Worm (Caenorhabditis elegans) whole organism, L1 larva: Measurements from ENCODE around the gene ephx-1.
A peak's percentile ranks its signal among the peaks of the same experiment; 100 is the strongest.

Experiments used
- C04F5.9 ChIP-seq: sonication (generic microtip); optimal IDR thresholded peaks from 2 replicates; lab custom pipeline; 2016; ENCODE audit warnings: missing genetic modification characterization, missing compliant biosample characterization
- C34B4.2 ChIP-seq: sonication (generic microtip); optimal IDR thresholded peaks from 2 replicates; lab custom pipeline; 2017; ENCODE audit warnings: mild to moderate bottlenecking, missing genetic modification characterization, missing compliant biosample characterization
- F16B12.6 ChIP-seq: fragments of 150-350 bp; optimal IDR thresholded peaks from 2 replicates; lab custom pipeline; 2014; ENCODE audit warnings: missing biosample characterization, missing genetic modification characterization
- aly-2 ChIP-seq: fragments of 150-350 bp; optimal IDR thresholded peaks from 2 replicates; lab custom pipeline; 2014; ENCODE audit warnings: missing biosample characterization, missing genetic modification characterization
- ceh-63 ChIP-seq: fragments of 200-800 bp; sonication (Bioruptor generic); optimal IDR thresholded peaks from 2 replicates; lab custom pipeline; 2018; ENCODE audit warnings: mild to moderate bottlenecking, missing genetic modification characterization, missing compliant biosample characterization
- ceh-8 ChIP-seq: fragments of 200-800 bp; sonication (Bioruptor generic); optimal IDR thresholded peaks from 2 replicates; lab custom pipeline; 2018; ENCODE audit warnings: mild to moderate bottlenecking, missing genetic modification characterization, moderate library complexity, missing compliant biosample characterization
- dpl-1 ChIP-seq, 3 experiments: fragments of 150-350 bp in 2 of 3; sonication (generic microtip) in 1 of 3; optimal IDR thresholded peaks; 2 replicates each; lab custom pipeline; 2014 to 2017; ENCODE audit warnings: missing biosample characterization in 3 of 3, missing genetic modification characterization in 3 of 3, missing genetic modification reagents in 3 of 3
- efl-1 ChIP-seq, 4 experiments: fragments of 150-350 bp; optimal IDR thresholded peaks in 3 of 4; peaks in 1 of 4; 1 replicate in 1 of 4; 2 replicates in 3 of 4; lab custom pipeline; 2014; ENCODE audit warnings: missing biosample characterization in 2 of 4, missing genetic modification characterization in 2 of 4, missing genetic modification reagents in 2 of 4
- elt-2 ChIP-seq: sonication (generic microtip); optimal IDR thresholded peaks from 2 replicates; lab custom pipeline; 2016; ENCODE audit warnings: missing genetic modification characterization, mild to moderate bottlenecking, inconsistent platforms, missing compliant biosample characterization, missing genetic modification reagents
- fkh-10 ChIP-seq: sonication (generic microtip); optimal IDR thresholded peaks from 2 replicates; lab custom pipeline; 2017; ENCODE audit warnings: missing biosample characterization, missing genetic modification reagents, missing genetic modification characterization
- fkh-8 ChIP-seq: sonication (generic microtip); optimal IDR thresholded peaks from 2 replicates; lab custom pipeline; 2016; ENCODE audit warnings: mild to moderate bottlenecking, missing genetic modification characterization, missing compliant biosample characterization
- hlh-17 ChIP-seq: fragments of 200-800 bp; sonication (Bioruptor generic); optimal IDR thresholded peaks from 2 replicates; lab custom pipeline; 2018; ENCODE audit warnings: missing genetic modification characterization, mild to moderate bottlenecking, missing compliant biosample characterization, moderate library complexity, borderline replicate concordance
- irx-1 ChIP-seq: sonication (generic microtip); optimal IDR thresholded peaks from 2 replicates; lab custom pipeline; 2016; ENCODE audit warnings: missing genetic modification characterization, missing compliant biosample characterization
- jun-1 ChIP-seq: fragments of 150-350 bp; optimal IDR thresholded peaks from 2 replicates; lab custom pipeline; 2014; ENCODE audit warnings: missing biosample characterization, missing genetic modification reagents, missing genetic modification characterization
- lin-14 ChIP-seq: fragments of 200-800 bp; sonication (Bioruptor generic); optimal IDR thresholded peaks from 2 replicates; lab custom pipeline; 2018; ENCODE audit warnings: mild to moderate bottlenecking, missing genetic modification characterization, moderate library complexity, missing compliant biosample characterization
- lin-15B ChIP-seq: fragments of 150-350 bp; sonication (generic microtip); optimal IDR thresholded peaks from 3 replicates; lab custom pipeline; 2014; ENCODE audit warnings: missing biosample characterization, missing genetic modification characterization
- nhr-12 ChIP-seq: sonication (generic microtip); optimal IDR thresholded peaks from 2 replicates; lab custom pipeline; 2017; ENCODE audit warnings: missing biosample characterization, missing genetic modification characterization
- nhr-19 ChIP-seq: fragments of 200-800 bp; sonication (Bioruptor generic); conservative IDR thresholded peaks from 2 replicates; pipeline ENCODE4 v1.3.6; 2022; ENCODE audit warnings: missing genetic modification characterization, missing compliant biosample characterization
- nhr-77 ChIP-seq: fragments of 150-350 bp; optimal IDR thresholded peaks from 2 replicates; lab custom pipeline; 2014; ENCODE audit warnings: missing biosample characterization, missing genetic modification characterization
- pax-3 ChIP-seq: fragments of 200-800 bp; sonication (Bioruptor generic); optimal IDR thresholded peaks from 2 replicates; lab custom pipeline; 2018; ENCODE audit warnings: mild to moderate bottlenecking, missing genetic modification characterization, moderate library complexity, missing compliant biosample characterization
- pqm-1 ChIP-seq: sonication (generic microtip); optimal IDR thresholded peaks from 3 replicates; lab custom pipeline; 2017; ENCODE audit warnings: missing biosample characterization, missing genetic modification characterization
- rnt-1 ChIP-seq: sonication (generic microtip); optimal IDR thresholded peaks from 2 replicates; lab custom pipeline; 2016; ENCODE audit warnings: mild to moderate bottlenecking, missing genetic modification characterization, moderate library complexity, missing compliant biosample characterization
- snu-23 ChIP-seq: sonication (generic microtip); optimal IDR thresholded peaks from 2 replicates; lab custom pipeline; 2016; ENCODE audit warnings: missing genetic modification characterization, missing compliant biosample characterization
- sox-4 ChIP-seq: sonication (generic microtip); optimal IDR thresholded peaks from 2 replicates; lab custom pipeline; 2016; ENCODE audit warnings: missing genetic modification characterization, missing compliant biosample characterization
- tlp-1 ChIP-seq: fragments of 150-350 bp; optimal IDR thresholded peaks from 2 replicates; lab custom pipeline; 2014; ENCODE audit warnings: missing biosample characterization, missing genetic modification characterization
- unc-130 ChIP-seq: fragments of 150-350 bp; optimal IDR thresholded peaks from 2 replicates; lab custom pipeline; 2017; ENCODE audit warnings: missing biosample characterization, missing genetic modification characterization, inconsistent platforms
- unc-86 ChIP-seq: sonication (generic microtip); optimal IDR thresholded peaks from 2 replicates; lab custom pipeline; 2016; ENCODE audit warnings: missing genetic modification characterization, missing compliant biosample characterization
- vab-15 ChIP-seq: sonication (generic microtip); optimal IDR thresholded peaks from 2 replicates; lab custom pipeline; 2017; ENCODE audit warnings: missing genotype, mild to moderate bottlenecking, missing genetic modification characterization, missing compliant biosample characterization

Gene ephx-1

ce11 chrII:3968808-3969207, 35.9 kb upstream of the ephx-1 start:
- TF ChIP-seq ceh-8 (GFP tag; lab: Kevin White, UChicago), result peak; percentile 10
- no peak for TF ChIP-seq tlp-1
- no peak for TF ChIP-seq elt-2
- TF ChIP-seq lin-15B, result no peak
- no peak for TF ChIP-seq unc-130
- no peak for TF ChIP-seq pax-3 (tag; lab: Kevin White, UChicago)

- no peak for TF ChIP-seq jun-1 (tag; lab: Kevin White, UChicago)
- peak; percentile 16 for TF ChIP-seq aly-2 (tag; lab: Kevin White, UChicago)
- no peak for TF ChIP-seq unc-130
- no peak for TF ChIP-seq efl-1 (optimal IDR thresholded peaks at IDR 0.05; lab: Kevin White, UChicago)
- TF ChIP-seq efl-1 (GFP tag; optimal IDR thresholded peaks at IDR 0.05 in 1 of 2; lab: Kevin White, UChicago), result peak in 1 of 2 experiments; percentile 3
- TF ChIP-seq, all 84 proteins: peak for 2
These were observed 32.6 kb upstream of the ephx-1 start, which contains the start of gene K10G6.9 for ce11 chrII:3972153-3972552. TSS of gene K10G6.9 (plus strand) at chrII:3972262.

- TF ChIP-seq fkh-8 (tag; lab: Kevin White, UChicago) (peak; percentile 3), lin-14 (GFP tag; lab: Kevin White, UChicago) (peak; percentile 2), dpl-1 (GFP tag; optimal IDR thresholded peaks at IDR 0.05; lab: Kevin White, UChicago) (no peak)
These were observed 29.8 kb upstream of the ephx-1 start, which contains the start of gene cank-26 for ce11 chrII:3974953-3975352. TSS of gene cank-26 (minus strand) at chrII:3975065.

ce11 chrII:3975942-3976341, 28.8 kb upstream of the ephx-1 start, which contains the start of gene dos-2:
TSS of gene dos-2 (plus strand) at chrII:3976242.
- TF ChIP-seq dpl-1 (GFP tag; optimal IDR thresholded peaks at IDR 0.05; lab: Kevin White, UChicago) (no peak), C04F5.9 (no peak), ceh-63 (no peak), F16B12.6 (tag; lab: Kevin White, UChicago) (no peak)

- TF ChIP-seq nhr-12 (tag; lab: Kevin White, UChicago), result no peak
- no peak for TF ChIP-seq efl-1 (optimal IDR thresholded peaks at IDR 0.05; lab: Kevin White, UChicago)
- TF ChIP-seq efl-1 (GFP tag; optimal IDR thresholded peaks at IDR 0.05 in 1 of 2; lab: Kevin White, UChicago), result peak in 1 of 2 experiments; percentile 61
These were observed 26.5 kb upstream of the ephx-1 start for ce11 chrII:3978198-3978597.

ce11 chrII:3980373-3980772, 24.3 kb upstream of the ephx-1 start:
- TF ChIP-seq sox-4 (tag; lab: Kevin White, UChicago) (no peak), efl-1 (optimal IDR thresholded peaks at IDR 0.05; lab: Kevin White, UChicago) (no peak), efl-1 (GFP tag; optimal IDR thresholded peaks at IDR 0.05 in 1 of 2; lab: Kevin White, UChicago) (peak in 1 of 2 experiments; percentile 20)
- TF ChIP-seq, all 84 proteins: peak for 1

ce11 chrII:3982313-3982712, 22.4 kb upstream of the ephx-1 start, which contains the start of gene lin-31:
TSS of gene lin-31 (plus strand) at chrII:3982549.
- TF ChIP-seq fkh-10 (no peak), hlh-17 (GFP tag; lab: Kevin White, UChicago) (no peak), F16B12.6 (tag; lab: Kevin White, UChicago) (no peak), pqm-1 (tag; lab: Kevin White, UChicago) (no peak), lin-15B (no peak), C34B4.2 (tag; lab: Kevin White, UChicago) (no peak), rnt-1 (no peak), elt-2 (no peak), nhr-77 (tag; lab: Kevin White, UChicago) (no peak), snu-23 (GFP tag; lab: Kevin White, UChicago) (no peak), pax-3 (tag; lab: Kevin White, UChicago) (no peak)
- TF ChIP-seq, all 84 proteins: peak for 0

ce11 chrII:3984242-3984641, 20.5 kb upstream of the ephx-1 start:
- TF ChIP-seq ceh-63 (no peak), unc-86 (tag; lab: Kevin White, UChicago) (no peak), nhr-12 (tag; lab: Kevin White, UChicago) (no peak), irx-1 (tag; lab: Kevin White, UChicago) (no peak), vab-15 (no peak), pqm-1 (tag; lab: Kevin White, UChicago) (no peak), nhr-19 (GFP tag; lab: Robert Waterston, UW) (no peak), F16B12.6 (tag; lab: Kevin White, UChicago) (no peak)
- TF ChIP-seq, all 84 proteins: peak for 0
